Fruit fly (Drosophila melanogaster) whole organism: ENCODE measurements around the gene CG9795.

Source experiments
- CG8478 ChIP-seq: fragments of >200 bp; optimal IDR thresholded peaks from 2 replicates; lab custom pipeline; 2018; ENCODE audit warnings: inconsistent platforms
- Dll ChIP-seq: fragments of >200 bp; optimal IDR thresholded peaks from 2 replicates; lab custom pipeline; 2017
- EcR ChIP-seq, 2 experiments: fragments of >200 bp; optimal IDR thresholded peaks; 2 replicates each; lab custom pipeline; 2017; ENCODE audit warnings: missing biosample characterization in 2 of 2, missing genetic modification characterization in 2 of 2, missing genetic modification reagents in 2 of 2
- pan ChIP-seq: fragments of >200 bp; optimal IDR thresholded peaks from 2 replicates; lab custom pipeline; 2017
- psq ChIP-seq: fragments of >200 bp; optimal IDR thresholded peaks from 2 replicates; lab custom pipeline; 2017
- usp ChIP-seq: fragments of >200 bp; optimal IDR thresholded peaks from 2 replicates; lab custom pipeline; 2017; ENCODE audit warnings: missing biosample characterization, missing genetic modification characterization, mixed read lengths

Gene CG9795

dm6 chr3R:4308708-4309107, 10.8 kb upstream of the CG9795 start:
- no peak for TF ChIP-seq pan
- no peak for TF ChIP-seq Dll (lab: Kevin White, UChicago)
- no peak for TF ChIP-seq EcR (GFP tag; optimal IDR thresholded peaks at IDR 0.05; lab: Kevin White, UChicago)
- no peak for TF ChIP-seq usp (GFP tag; lab: Kevin White, UChicago)
- TF ChIP-seq CG8478: no peak
- TF ChIP-seq psq (lab: Kevin White, UChicago): no peak

- no peak for TF ChIP-seq EcR (GFP tag; optimal IDR thresholded peaks at IDR 0.05; lab: Kevin White, UChicago)
- no peak for TF ChIP-seq pan
- TF ChIP-seq Dll (lab: Kevin White, UChicago): no peak
- no peak for TF ChIP-seq psq (lab: Kevin White, UChicago)
- no peak for TF ChIP-seq CG8478
- TF ChIP-seq usp (GFP tag; lab: Kevin White, UChicago): no peak
Measured at dm6 chr3R:4310683-4311066, 8.8 kb upstream of the CG9795 start, which contains the start of gene Vps24. Gene Vps24, minus strand, starts transcription at chr3R:4310947.

dm6 chr3R:4311067-4311723, 8.3 kb upstream of the CG9795 start, which contains the start of gene Suv3:
Gene Suv3, plus strand, starts transcription at chr3R:4311555.
- TF ChIP-seq EcR (GFP tag; optimal IDR thresholded peaks at IDR 0.05; lab: Kevin White, UChicago) (no peak), pan (no peak), psq (lab: Kevin White, UChicago) (no peak), usp (GFP tag; lab: Kevin White, UChicago) (no peak)

dm6 chr3R:4318589-4318988, 894 bp upstream of the CG9795 start:
- TF ChIP-seq Dll (lab: Kevin White, UChicago): no peak
- no peak for TF ChIP-seq pan
- TF ChIP-seq CG8478: no peak
- TF ChIP-seq EcR (GFP tag; optimal IDR thresholded peaks at IDR 0.05; lab: Kevin White, UChicago): no peak
- TF ChIP-seq usp (GFP tag; lab: Kevin White, UChicago): no peak
- TF ChIP-seq psq (lab: Kevin White, UChicago): no peak

dm6 chr3R:4318999-4319398, 484 bp upstream of the CG9795 start, which contains the start of gene Syt14:
Gene Syt14, minus strand, starts transcription at chr3R:4319069.
- TF ChIP-seq usp (GFP tag; lab: Kevin White, UChicago) (no peak), CG8478 (no peak), Dll (lab: Kevin White, UChicago) (no peak), psq (lab: Kevin White, UChicago) (no peak), EcR (GFP tag; optimal IDR thresholded peaks at IDR 0.05; lab: Kevin White, UChicago) (no peak), pan (no peak)

dm6 chr3R:4333964-4334363, 14.5 kb downstream of the CG9795 start, which contains the start of gene CG9776:
Gene CG9776, minus strand, starts transcription at chr3R:4334071.
- TF ChIP-seq Dll (lab: Kevin White, UChicago) (no peak), pan (no peak), CG8478 (no peak), psq (lab: Kevin White, UChicago) (no peak), EcR (GFP tag; optimal IDR thresholded peaks at IDR 0.05; lab: Kevin White, UChicago) (no peak), usp (GFP tag; lab: Kevin White, UChicago) (no peak)

- TF ChIP-seq usp (GFP tag; lab: Kevin White, UChicago) (no peak), CG8478 (no peak), Dll (lab: Kevin White, UChicago) (no peak)
Measured at dm6 chr3R:4334798-4335197, 15.3 kb downstream of the CG9795 start, which contains the start of gene CG14645. Gene CG14645, plus strand, starts transcription at chr3R:4335098.

- TF ChIP-seq Dll (lab: Kevin White, UChicago) (no peak), CG8478 (no peak), usp (GFP tag; lab: Kevin White, UChicago) (no peak), pan (no peak), EcR (GFP tag; optimal IDR thresholded peaks at IDR 0.05; lab: Kevin White, UChicago) (no peak), psq (lab: Kevin White, UChicago) (no peak)
Measured at dm6 chr3R:4337580-4337979, 18.1 kb downstream of the CG9795 start, which contains the start of the genes Skp2 and CG1103. Gene Skp2, minus strand, starts transcription at chr3R:4337674. Gene CG1103, plus strand, starts transcription at chr3R:4337755.

dm6 chr3R:4340174-4340573, 20.7 kb downstream of the CG9795 start:
- no peak for TF ChIP-seq psq (lab: Kevin White, UChicago)
- no peak for TF ChIP-seq usp (GFP tag; lab: Kevin White, UChicago)
- no peak for TF ChIP-seq pan
- TF ChIP-seq EcR (GFP tag; optimal IDR thresholded peaks at IDR 0.05; lab: Kevin White, UChicago): no peak
- TF ChIP-seq Dll (lab: Kevin White, UChicago): no peak
- TF ChIP-seq CG8478: no peak

dm6 chr3R:4341177-4341576, 21.7 kb downstream of the CG9795 start:
- TF ChIP-seq EcR (GFP tag; optimal IDR thresholded peaks at IDR 0.05; lab: Kevin White, UChicago) (no peak), usp (GFP tag; lab: Kevin White, UChicago) (no peak), psq (lab: Kevin White, UChicago) (no peak), pan (no peak), CG8478 (no peak), Dll (lab: Kevin White, UChicago) (no peak)

- TF ChIP-seq psq (lab: Kevin White, UChicago): no peak
Measured at dm6 chr3R:4346636-4347035, 27.2 kb downstream of the CG9795 start, which contains the start of gene hkb. Gene hkb, minus strand, starts transcription at chr3R:4346646.

- TF ChIP-seq CG8478 (no peak), pan (no peak), Dll (lab: Kevin White, UChicago) (no peak), EcR (GFP tag; optimal IDR thresholded peaks at IDR 0.05; lab: Kevin White, UChicago) (no peak), usp (GFP tag; lab: Kevin White, UChicago) (no peak), psq (lab: Kevin White, UChicago) (no peak)
Measured at dm6 chr3R:4348197-4348814, 28.8 kb downstream of the CG9795 start.
